Fruit fly (Drosophila melanogaster) whole organism, pupa: ENCODE results near the gene Drsl4.

Source experiments
- CG13204 ChIP-seq: fragments of 200-800 bp; sonication (Bioruptor generic); optimal IDR thresholded peaks from 2 replicates; lab custom pipeline; 2018; ENCODE audit warnings: missing biosample characterization, mild to moderate bottlenecking, missing genetic modification characterization, moderate library complexity
- CG15710 ChIP-seq: fragments of 200-800 bp; sonication (Bioruptor generic); optimal IDR thresholded peaks from 2 replicates; lab custom pipeline; 2018; ENCODE audit warnings: missing biosample characterization, mild to moderate bottlenecking, missing genetic modification characterization, moderate library complexity
- CG34367 ChIP-seq: fragments of 200-800 bp; sonication (Bioruptor generic); optimal IDR thresholded peaks from 2 replicates; lab custom pipeline; 2018; ENCODE audit warnings: missing biosample characterization, mild to moderate bottlenecking, missing genetic modification characterization
- CG4496 ChIP-seq: fragments of 200-800 bp; sonication (Bioruptor generic); IDR thresholded peaks from 3 replicates; pipeline ENCODE4 v1.3.6; 2022; ENCODE audit warnings: missing biosample characterization, missing genetic modification characterization
- CG8159 ChIP-seq: fragments of 200-800 bp; sonication (Bioruptor generic); optimal IDR thresholded peaks from 3 replicates; lab custom pipeline; 2018; ENCODE audit warnings: missing biosample characterization, mild to moderate bottlenecking, missing genetic modification characterization, moderate library complexity
- EcR ChIP-seq: fragments of 200-800 bp; sonication (Bioruptor generic); optimal IDR thresholded peaks from 3 replicates; lab custom pipeline; 2019; ENCODE audit warnings: missing biosample characterization, missing genetic modification characterization, mild to moderate bottlenecking, moderate library complexity, missing genetic modification reagents
- Ets98B ChIP-seq: fragments of 200-800 bp; sonication (Bioruptor generic); IDR thresholded peaks from 2 replicates; pipeline ENCODE4 v1.3.6; 2022; ENCODE audit warnings: missing biosample characterization, missing genetic modification characterization
- gl ChIP-seq: fragments of 200-800 bp; sonication (Bioruptor generic); optimal IDR thresholded peaks from 2 replicates; lab custom pipeline; 2018; ENCODE audit warnings: missing biosample characterization, mild to moderate bottlenecking, missing genetic modification characterization
- rn ChIP-seq: fragments of 200-800 bp; sonication (Bioruptor generic); IDR thresholded peaks from 2 replicates; pipeline ENCODE4 v1.3.6; 2022; ENCODE audit warnings: missing biosample characterization, missing genetic modification characterization

- no peak for TF ChIP-seq CG15710 (tag; lab: Kevin White, UChicago)
- no peak for TF ChIP-seq CG4496 (GFP tag; lab: Robert Waterston, UW)
- TF ChIP-seq Ets98B (GFP tag; lab: Robert Waterston, UW), result no peak
- no peak for TF ChIP-seq EcR
- no peak for TF ChIP-seq gl (tag; lab: Kevin White, UChicago)
- no peak for TF ChIP-seq CG13204 (GFP tag; lab: Kevin White, UChicago)
- no peak for TF ChIP-seq CG8159
- TF ChIP-seq rn (GFP tag; lab: Robert Waterston, UW), result no peak
- TF ChIP-seq CG34367 (tag; lab: Kevin White, UChicago), result no peak
Measured at dm6 chr3L:3325597-3325924, 10.1 kb downstream of the Drsl4 start.
